Worm (Caenorhabditis elegans): ENCODE results near the gene C49H3.4.
A peak's percentile ranks its signal among the peaks of the same experiment; 100 is the strongest.

The C49H3.4 gene

DNA sequence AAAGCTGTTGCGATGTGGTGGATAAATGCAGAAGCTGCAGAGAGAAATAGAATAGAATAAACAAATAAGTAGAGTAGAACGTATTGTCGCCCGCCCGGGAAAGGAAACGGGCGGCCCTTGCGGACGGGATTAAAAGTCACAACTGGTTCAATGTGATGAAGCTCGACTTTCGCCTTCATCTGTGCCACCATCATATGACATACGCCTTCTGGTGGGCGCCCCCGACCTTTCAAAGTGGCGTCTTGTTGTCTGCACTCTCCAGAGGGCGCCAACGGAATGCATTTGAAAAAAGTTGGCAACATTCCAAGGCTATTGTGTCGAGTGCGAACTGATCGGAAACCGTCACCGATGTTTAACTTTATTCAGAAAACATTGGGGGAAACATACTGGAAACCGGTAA, 28.2 kb downstream of the C49H3.4 start:
- no peak for TF ChIP-seq tra-4 (tag; optimal IDR thresholded peaks at IDR 0.05)
- TF ChIP-seq flt-1 (GFP tag; IDR thresholded peaks at IDR 0.05), result no peak
- no peak for TF ChIP-seq aly-1 (tag; optimal IDR thresholded peaks at IDR 0.05)
- TF ChIP-seq hmbx-1 (tag; optimal IDR thresholded peaks at IDR 0.05), result no peak
- no peak for TF ChIP-seq pes-1 (GFP tag; IDR thresholded peaks at IDR 0.05)
- no peak for TF ChIP-seq B0310.2 (tag; optimal IDR thresholded peaks at IDR 0.05)
- TF ChIP-seq ama-1 (optimal IDR thresholded peaks at IDR 0.05), result no peak
- no peak for TF ChIP-seq F13C5.2 (tag; optimal IDR thresholded peaks at IDR 0.05)
- TF ChIP-seq hnd-1 (tag; optimal IDR thresholded peaks at IDR 0.05), result no peak
- TF ChIP-seq tbx-11 (GFP tag; IDR thresholded peaks at IDR 0.05), result no peak
- TF ChIP-seq hmg-4 (GFP tag; optimal IDR thresholded peaks at IDR 0.05), result no peak
- TF ChIP-seq ets-7 (tag; optimal IDR thresholded peaks at IDR 0.05), result no peak
- no peak for TF ChIP-seq ceh-13 (GFP tag; optimal IDR thresholded peaks at IDR 0.05)
- TF ChIP-seq tbx-37 (GFP tag; conservative IDR thresholded peaks at IDR 0.05), result no peak
- no peak for TF ChIP-seq scrt-1 (GFP tag; IDR thresholded peaks at IDR 0.05)
- no peak for TF ChIP-seq sea-1 (GFP tag; conservative IDR thresholded peaks at IDR 0.05)
- TF ChIP-seq ceh-36 (tag; optimal IDR thresholded peaks at IDR 0.05), result no peak

DNA sequence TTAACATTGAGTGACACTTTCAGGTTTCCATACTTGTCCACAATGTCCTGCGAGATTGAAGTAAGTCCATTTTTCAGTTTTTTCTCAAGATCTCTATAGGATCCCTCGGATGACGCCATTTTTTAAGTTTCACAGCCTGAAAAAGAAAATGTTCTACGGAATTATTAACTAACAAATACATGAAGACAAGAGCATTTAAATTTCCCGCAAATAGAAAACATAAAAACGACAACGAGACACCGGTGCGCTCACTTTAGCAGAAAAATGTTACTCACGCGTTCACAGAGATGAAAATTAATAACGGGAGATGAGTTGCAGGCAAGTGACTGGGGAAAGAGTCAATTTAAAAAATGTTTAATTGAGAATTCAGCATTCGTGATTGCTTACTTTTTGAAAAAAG, 31.4 kb downstream of the C49H3.4 start, which contains the start of gene czw-1:
czw-1 (minus strand) TSS at position 369 of the 400 bp plus-strand sequence.
- TF ChIP-seq aly-1 (tag; optimal IDR thresholded peaks at IDR 0.05), result no peak

DNA sequence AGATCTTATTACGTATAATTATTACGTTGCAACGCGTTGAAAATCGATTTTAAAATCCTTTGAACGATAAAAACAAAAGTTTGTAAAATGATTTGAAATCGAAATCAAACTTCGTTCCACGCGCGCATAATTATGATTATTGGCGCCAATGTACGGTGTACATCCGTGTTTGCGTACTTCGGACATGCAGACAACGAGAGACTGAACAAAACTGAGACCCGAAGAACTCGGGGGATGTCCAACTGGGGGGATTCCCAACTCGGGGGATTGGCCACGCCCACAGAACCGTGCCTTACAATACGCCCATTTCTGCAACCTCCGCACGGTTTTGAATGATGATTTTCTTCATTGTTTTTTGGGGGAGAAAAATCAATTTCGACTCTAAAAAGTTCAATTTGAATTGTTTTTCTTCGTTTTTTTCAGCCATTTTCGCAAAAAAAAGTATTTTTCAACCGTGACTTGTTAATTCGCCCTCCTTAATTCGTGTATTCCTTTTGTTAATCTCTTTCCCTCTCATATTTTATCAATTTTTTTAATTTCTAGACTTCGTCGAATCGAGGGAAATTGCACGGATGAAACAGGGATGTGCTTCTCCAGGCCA, 31.9 kb downstream of the C49H3.4 start, which contains the start of gene F20D12.12:
F20D12.12 (plus strand) TSS at position 542 of the 601 bp plus-strand sequence.
- TF ChIP-seq hmg-4 (GFP tag; optimal IDR thresholded peaks at IDR 0.05) (peak; percentile 40), tbx-37 (GFP tag; conservative IDR thresholded peaks at IDR 0.05) (peak; percentile 54; the same call in 1 of the 2 replicates), flt-1 (GFP tag; IDR thresholded peaks at IDR 0.05) (peak; percentile 30; the same call in 1 of the 2 replicates), F13C5.2 (tag; optimal IDR thresholded peaks at IDR 0.05) (peak; percentile 44), scrt-1 (GFP tag; IDR thresholded peaks at IDR 0.05) (0 out of 2 replicates have a peak, but pooled peaks have one; percentile 57), sea-1 (GFP tag; conservative IDR thresholded peaks at IDR 0.05) (0 out of 2 replicates have a peak, but pooled peaks have one; percentile 37), tbx-11 (GFP tag; IDR thresholded peaks at IDR 0.05) (peak; percentile 50; the same call in 1 of the 2 replicates), pes-1 (GFP tag; IDR thresholded peaks at IDR 0.05) (peak; percentile 77)

ce11 chrIV:7948290-7948689, 33.2 kb downstream of the C49H3.4 start, which contains the start of gene mcm-3AP:
mcm-3AP (plus strand) TSS chrIV:7948672.
- TF ChIP-seq tbx-37 (GFP tag; conservative IDR thresholded peaks at IDR 0.05) (peak; percentile 72), scrt-1 (GFP tag; IDR thresholded peaks at IDR 0.05) (0 out of 2 replicates have a peak, but pooled peaks have one; percentile 37), pes-1 (GFP tag; IDR thresholded peaks at IDR 0.05) (peak; percentile 79), sea-1 (GFP tag; conservative IDR thresholded peaks at IDR 0.05) (peak; percentile 78)

ce11 chrIV:7954006-7954405, 38.9 kb downstream of the C49H3.4 start:
- TF ChIP-seq ets-7 (tag; optimal IDR thresholded peaks at IDR 0.05) (no peak), flt-1 (GFP tag; IDR thresholded peaks at IDR 0.05) (no peak), tra-4 (tag; optimal IDR thresholded peaks at IDR 0.05) (no peak), scrt-1 (GFP tag; IDR thresholded peaks at IDR 0.05) (no peak), ama-1 (optimal IDR thresholded peaks at IDR 0.05) (no peak), tbx-37 (GFP tag; conservative IDR thresholded peaks at IDR 0.05) (no peak), ceh-36 (tag; optimal IDR thresholded peaks at IDR 0.05) (no peak)

DNA sequence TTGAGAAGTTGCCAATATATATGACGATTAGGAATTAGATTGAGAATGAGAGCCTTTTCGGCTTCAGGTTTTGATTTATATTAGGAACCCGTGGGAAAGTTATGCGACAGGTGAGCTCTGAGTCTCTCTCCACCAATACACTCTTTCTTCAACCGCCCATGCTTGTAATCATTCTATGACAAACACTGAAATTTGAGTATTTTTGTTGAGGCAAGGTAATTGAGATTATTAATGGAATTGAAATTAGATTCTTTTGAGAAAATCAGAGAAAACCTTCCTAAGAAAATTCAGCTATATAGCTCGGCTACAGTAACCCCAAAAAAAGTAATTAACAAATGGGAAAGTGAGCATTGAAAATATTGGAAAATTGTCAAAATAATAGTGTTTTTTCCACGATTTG, 40.8 kb downstream of the C49H3.4 start, which contains the start of gene ceh-19:
ceh-19 (minus strand) TSS at position 101 of the 400 bp plus-strand sequence.
- TF ChIP-seq hnd-1 (tag; optimal IDR thresholded peaks at IDR 0.05) (no peak), ceh-13 (GFP tag; optimal IDR thresholded peaks at IDR 0.05) (no peak), B0310.2 (tag; optimal IDR thresholded peaks at IDR 0.05) (no peak), ets-7 (tag; optimal IDR thresholded peaks at IDR 0.05) (no peak), ama-1 (optimal IDR thresholded peaks at IDR 0.05) (no peak), pes-1 (GFP tag; IDR thresholded peaks at IDR 0.05) (no peak), tbx-37 (GFP tag; conservative IDR thresholded peaks at IDR 0.05) (no peak), tbx-11 (GFP tag; IDR thresholded peaks at IDR 0.05) (no peak), tra-4 (tag; optimal IDR thresholded peaks at IDR 0.05) (no peak), aly-1 (tag; optimal IDR thresholded peaks at IDR 0.05) (no peak), sea-1 (GFP tag; conservative IDR thresholded peaks at IDR 0.05) (no peak)

ce11 chrIV:7956643-7957317, 41.7 kb downstream of the C49H3.4 start, which contains the start of gene csr-1:
csr-1 (plus strand) TSS chrIV:7957267.
- TF ChIP-seq hmg-4 (GFP tag; optimal IDR thresholded peaks at IDR 0.05) (no peak), F13C5.2 (tag; optimal IDR thresholded peaks at IDR 0.05) (no peak), hmbx-1 (tag; optimal IDR thresholded peaks at IDR 0.05) (no peak), B0310.2 (tag; optimal IDR thresholded peaks at IDR 0.05) (no peak), ets-7 (tag; optimal IDR thresholded peaks at IDR 0.05) (no peak), pes-1 (GFP tag; IDR thresholded peaks at IDR 0.05) (no peak), hnd-1 (tag; optimal IDR thresholded peaks at IDR 0.05) (no peak), ama-1 (optimal IDR thresholded peaks at IDR 0.05) (no peak), tbx-11 (GFP tag; IDR thresholded peaks at IDR 0.05) (no peak), tra-4 (tag; optimal IDR thresholded peaks at IDR 0.05) (no peak), scrt-1 (GFP tag; IDR thresholded peaks at IDR 0.05) (no peak), sea-1 (GFP tag; conservative IDR thresholded peaks at IDR 0.05) (no peak)

DNA sequence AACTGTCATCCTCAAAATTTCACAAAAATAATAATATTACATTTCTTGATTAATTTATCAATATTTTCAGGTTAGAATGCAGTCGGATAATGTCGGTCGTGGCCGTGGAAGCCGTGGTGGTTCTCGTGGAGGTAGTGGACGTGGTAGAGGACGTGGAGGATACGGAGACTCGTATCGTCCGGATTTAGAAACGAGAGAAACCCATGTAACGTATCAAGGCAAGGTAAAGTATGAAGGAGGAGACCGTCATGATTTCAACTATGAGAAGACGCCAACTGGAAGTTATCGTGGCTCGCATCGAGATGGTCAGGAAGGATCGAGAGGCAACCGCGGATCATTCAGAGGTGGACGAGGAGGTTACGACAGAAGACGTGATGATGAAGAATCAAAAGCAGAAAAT, 42.4 kb downstream of the C49H3.4 start, which contains the start of gene frpr-10:
frpr-10 (plus strand) TSS at position 301 of the 400 bp plus-strand sequence.
- no peak for TF ChIP-seq ama-1 (optimal IDR thresholded peaks at IDR 0.05)
- TF ChIP-seq tbx-11 (GFP tag; IDR thresholded peaks at IDR 0.05), result no peak
- TF ChIP-seq flt-1 (GFP tag; IDR thresholded peaks at IDR 0.05), result no peak
- TF ChIP-seq F13C5.2 (tag; optimal IDR thresholded peaks at IDR 0.05), result no peak
- TF ChIP-seq scrt-1 (GFP tag; IDR thresholded peaks at IDR 0.05), result no peak
